In the genomic region with DNA sequence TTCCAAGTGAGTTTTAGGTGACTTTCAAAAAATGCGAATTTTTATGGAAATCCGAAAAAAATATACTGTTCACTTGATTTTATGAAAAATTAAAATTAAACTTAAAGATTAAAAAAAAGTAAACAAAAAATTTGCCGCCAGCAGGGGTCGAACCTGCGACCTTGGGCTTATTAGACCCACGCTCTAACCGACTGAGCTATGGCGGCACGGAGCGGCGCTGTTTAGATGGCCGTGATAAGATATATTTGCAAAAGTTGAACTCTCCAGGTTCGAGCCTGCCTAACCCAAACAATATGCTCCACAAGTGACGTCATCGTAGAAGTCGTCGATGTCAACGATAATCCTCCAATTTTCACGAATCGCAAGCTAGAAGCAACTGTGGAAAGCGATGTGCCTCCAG, we compare ENCODE assay signal across 3 worm cellular contexts.
TF ChIP-seq lines count a peak whose summit lies in the region.

No protein-coding gene starts in this region.

TF ChIP-seq in whole organism, L4 larva, 104 proteins besides CTCF, POLR2A, EP300 and RAD21 (continues in another document):
- TF ChIP-seq zip-11 (GFP tag; IDR thresholded peaks at IDR 0.05; lab: Robert Waterston, UW), result no peak
- no peak for TF ChIP-seq lin-1 (GFP tag; IDR thresholded peaks at IDR 0.05; lab: Robert Waterston, UW)
- TF ChIP-seq unc-62 (GFP tag; optimal IDR thresholded peaks at IDR 0.05 in 1 of 2; lab: Kevin White, UChicago), result no peak
- no peak for TF ChIP-seq unc-62 (tag; optimal IDR thresholded peaks at IDR 0.05; lab: Kevin White, UChicago)
- TF ChIP-seq nhr-48 (tag; optimal IDR thresholded peaks at IDR 0.05; lab: Kevin White, UChicago), result no peak
- TF ChIP-seq F26F4.8 (GFP tag; conservative IDR thresholded peaks at IDR 0.05; lab: Robert Waterston, UW), result no peak
- TF ChIP-seq ces-1 (GFP tag; optimal IDR thresholded peaks at IDR 0.05; lab: Kevin White, UChicago), result no peak
- TF ChIP-seq mxl-2 (GFP tag; conservative IDR thresholded peaks at IDR 0.05; lab: Robert Waterston, UW), result no peak
- TF ChIP-seq hmg-1.1 (GFP tag; IDR thresholded peaks at IDR 0.05; lab: Robert Waterston, UW), result no peak
- TF ChIP-seq unc-39 (tag; optimal IDR thresholded peaks at IDR 0.05; lab: Kevin White, UChicago), result no peak
- no peak for TF ChIP-seq saeg-2 (GFP tag; IDR thresholded peaks at IDR 0.05; lab: Robert Waterston, UW)
- peak; percentile 31 for TF ChIP-seq dmd-6 (GFP tag; IDR thresholded peaks at IDR 0.05; lab: Robert Waterston, UW)
- TF ChIP-seq ceh-44 (GFP tag; IDR thresholded peaks at IDR 0.05; lab: Robert Waterston, UW), result no peak
- no peak for TF ChIP-seq gei-8 (GFP tag; optimal IDR thresholded peaks at IDR 0.05; lab: Kevin White, UChicago)
- TF ChIP-seq lin-38 (GFP tag; IDR thresholded peaks at IDR 0.05; lab: Robert Waterston, UW), result peak; percentile 27
- TF ChIP-seq zip-2 (tag; optimal IDR thresholded peaks at IDR 0.05; lab: Kevin White, UChicago), result no peak
- no peak for TF ChIP-seq daf-12 (tag; optimal IDR thresholded peaks at IDR 0.05; lab: Kevin White, UChicago)
- TF ChIP-seq ceh-20 (GFP tag; IDR thresholded peaks at IDR 0.05; lab: Robert Waterston, UW), result no peak
- no peak for TF ChIP-seq nhr-6 (tag; optimal IDR thresholded peaks at IDR 0.05; lab: Kevin White, UChicago)
- TF ChIP-seq hif-1 (tag; optimal IDR thresholded peaks at IDR 0.05; lab: Kevin White, UChicago), result no peak
- no peak for TF ChIP-seq nhr-28 (tag; optimal IDR thresholded peaks at IDR 0.05; lab: Kevin White, UChicago)
- TF ChIP-seq T26A8.4 (GFP tag; IDR thresholded peaks at IDR 0.05; lab: Robert Waterston, UW), result no peak
- TF ChIP-seq F37D6.2 (tag; optimal IDR thresholded peaks at IDR 0.05; lab: Kevin White, UChicago), result no peak
- TF ChIP-seq fos-1 (tag; optimal IDR thresholded peaks at IDR 0.05; lab: Kevin White, UChicago), result no peak
- peak; percentile 60; the same call in 1 of the 2 replicates for TF ChIP-seq pha-4 (GFP tag; IDR thresholded peaks at IDR 0.05; lab: Robert Waterston, UW)
- TF ChIP-seq pha-4 (tag; optimal IDR thresholded peaks at IDR 0.05; lab: Kevin White, UChicago), result no peak
- TF ChIP-seq pqm-1 (tag; optimal IDR thresholded peaks at IDR 0.05; lab: Kevin White, UChicago), result no peak
- no peak for TF ChIP-seq attf-4 (tag; optimal IDR thresholded peaks at IDR 0.05; lab: Kevin White, UChicago)
- no peak for TF ChIP-seq snpc-4 (tag; optimal IDR thresholded peaks at IDR 0.05; lab: Kevin White, UChicago)
- TF ChIP-seq lim-7 (GFP tag; IDR thresholded peaks at IDR 0.05; lab: Robert Waterston, UW), result 0 out of 2 replicates have a peak, but pooled peaks have one; percentile 45
- no peak for TF ChIP-seq zag-1 (tag; optimal IDR thresholded peaks at IDR 0.05; lab: Kevin White, UChicago)

TF ChIP-seq in whole organism, early embryonic, 17 proteins besides CTCF, POLR2A, EP300 and RAD21:
- TF ChIP-seq pes-1 (GFP tag; IDR thresholded peaks at IDR 0.05; lab: Robert Waterston, UW) (0 out of 2 replicates have a peak, but pooled peaks have one; percentile 19), hmg-4 (GFP tag; optimal IDR thresholded peaks at IDR 0.05; lab: Kevin White, UChicago) (no peak)

TF ChIP-seq in whole organism, young adult, 124 proteins besides CTCF, POLR2A, EP300 and RAD21:
- TF ChIP-seq lin-26 (GFP tag; IDR thresholded peaks at IDR 0.05; lab: Robert Waterston, UW), result 0 out of 2 replicates have a peak, but pooled peaks have one; percentile 50
- TF ChIP-seq B0261.1 (tag; optimal IDR thresholded peaks at IDR 0.05; lab: Kevin White, UChicago), result peak; percentile 69
- TF ChIP-seq nhr-27 (tag; optimal IDR thresholded peaks at IDR 0.05; lab: Kevin White, UChicago), result no peak
- TF ChIP-seq tbp1 (GFP tag; optimal IDR thresholded peaks at IDR 0.05; lab: Kevin White, UChicago), result peak; percentile 89
- peak; percentile 56 for TF ChIP-seq D2030.7 (GFP tag; IDR thresholded peaks at IDR 0.05; lab: Robert Waterston, UW)
- peak; percentile 48 for TF ChIP-seq ztf-18 (tag; optimal IDR thresholded peaks at IDR 0.05; lab: Kevin White, UChicago)
- peak; percentile 16 for TF ChIP-seq lsl-1 (GFP tag; optimal IDR thresholded peaks at IDR 0.05; lab: Kevin White, UChicago)
- 0 out of 2 replicates have a peak, but pooled peaks have one; percentile 29 for TF ChIP-seq mcd-1 (GFP tag; IDR thresholded peaks at IDR 0.05; lab: Robert Waterston, UW)
- TF ChIP-seq ceh-100 (GFP tag; IDR thresholded peaks at IDR 0.05; lab: Robert Waterston, UW), result 0 out of 2 replicates have a peak, but pooled peaks have one; percentile 16
- peak; percentile 51 for TF ChIP-seq die-1 (tag; optimal IDR thresholded peaks at IDR 0.05; lab: Kevin White, UChicago)
- TF ChIP-seq atf-7 (tag; optimal IDR thresholded peaks at IDR 0.05; lab: Kevin White, UChicago), result peak; percentile 13
- peak; percentile 51 for TF ChIP-seq rpc-1 (optimal IDR thresholded peaks at IDR 0.05; lab: Kevin White, UChicago)
- peak; percentile 73 for TF ChIP-seq rpc-1 (tag; optimal IDR thresholded peaks at IDR 0.05; lab: Kevin White, UChicago)
- no peak for TF ChIP-seq tbx-9 (tag; optimal IDR thresholded peaks at IDR 0.05; lab: Kevin White, UChicago; ENCODE audit: borderline replicate concordance)
- TF ChIP-seq dox-1 (GFP tag; IDR thresholded peaks at IDR 0.05; lab: Robert Waterston, UW), result 0 out of 2 replicates have a peak, but pooled peaks have one; percentile 23
- peak; percentile 20 for TF ChIP-seq snpc-3.4 (tag; optimal IDR thresholded peaks at IDR 0.05; lab: Kevin White, UChicago)
- no peak for TF ChIP-seq hlh-26 (GFP tag; conservative IDR thresholded peaks at IDR 0.05; lab: Robert Waterston, UW)
